Fruit fly (Drosophila melanogaster): ENCODE results near the gene Fancm.

Fancm gene

dm6 chr3R:21459948-21460347 lies 22.2 kb upstream of the Fancm start:
- no peak for TF ChIP-seq CG6683 (GFP tag; optimal IDR thresholded peaks at IDR 0.05)
- peak; percentile 93 for TF ChIP-seq Nf-YC (tag; optimal IDR thresholded peaks at IDR 0.05)
- TF ChIP-seq Nf-YB (GFP tag; optimal IDR thresholded peaks at IDR 0.05): peak; percentile 97
- TF ChIP-seq unpg (GFP tag; optimal IDR thresholded peaks at IDR 0.05): no peak
- no peak for TF ChIP-seq Lpt (GFP tag; optimal IDR thresholded peaks at IDR 0.05)
- TF ChIP-seq NK7.1 (GFP tag; optimal IDR thresholded peaks at IDR 0.05): no peak
- no peak for TF ChIP-seq cas (GFP tag; IDR thresholded peaks at IDR 0.05)
- no peak for TF ChIP-seq zf30C (GFP tag; optimal IDR thresholded peaks at IDR 0.05)
- peak; percentile 44 for TF ChIP-seq ewg (GFP tag; optimal IDR thresholded peaks at IDR 0.05)
- peak; percentile 48 for TF ChIP-seq CG1832 (GFP tag; optimal IDR thresholded peaks at IDR 0.05)
- TF ChIP-seq Nf-YA (GFP tag; IDR thresholded peaks at IDR 0.05): peak; percentile 26; the same call in 1 of the 2 replicates
- TF ChIP-seq Trl (optimal IDR thresholded peaks at IDR 0.05): peak; percentile 28 to 84
- no peak for TF ChIP-seq Trl (GFP tag; optimal IDR thresholded peaks at IDR 0.05)
- TF ChIP-seq CG32767 (GFP tag; IDR thresholded peaks at IDR 0.05): peak; percentile 24; the same call in 1 of the 2 replicates
- no peak for TF ChIP-seq Ptx1 (GFP tag; IDR thresholded peaks at IDR 0.05)
- no peak for TF ChIP-seq zen2 (GFP tag; IDR thresholded peaks at IDR 0.05; ENCODE audit: partially characterized antibody)
- TF ChIP-seq CG5180 (GFP tag; optimal IDR thresholded peaks at IDR 0.05): peak; percentile 96

dm6 chr3R:21470272-21470671 lies 11.9 kb upstream of the Fancm start:
- TF ChIP-seq CG7271 (tag; optimal IDR thresholded peaks at IDR 0.05) (no peak), Adf1 (GFP tag; IDR thresholded peaks at IDR 0.05) (no peak), Nf-YC (tag; optimal IDR thresholded peaks at IDR 0.05) (peak; percentile 53), oc (tag; optimal IDR thresholded peaks at IDR 0.05) (peak; percentile 45), CG16815 (GFP tag; optimal IDR thresholded peaks at IDR 0.05) (no peak), repo (GFP tag; optimal IDR thresholded peaks at IDR 0.05) (no peak), usp (GFP tag; optimal IDR thresholded peaks at IDR 0.05) (no peak), dmrt99B (tag; optimal IDR thresholded peaks at IDR 0.05) (no peak), jigr1 (GFP tag; IDR thresholded peaks at IDR 0.05) (no peak), seq (GFP tag; IDR thresholded peaks at IDR 0.05) (peak; percentile 50; the same call in 1 of the 2 replicates), CG10366 (GFP tag; IDR thresholded peaks at IDR 0.05) (no peak), Nf-YB (GFP tag; optimal IDR thresholded peaks at IDR 0.05) (peak; percentile 71), CG10565 (GFP tag; optimal IDR thresholded peaks at IDR 0.05) (no peak), BtbVII (GFP tag; optimal IDR thresholded peaks at IDR 0.05) (no peak), chn (GFP tag; optimal IDR thresholded peaks at IDR 0.05) (no peak), Asciz (GFP tag; optimal IDR thresholded peaks at IDR 0.05) (no peak), ara (GFP tag; IDR thresholded peaks at IDR 0.05) (no peak)

dm6 chr3R:21471179-21471578 lies 10.9 kb upstream of the Fancm start:
- TF ChIP-seq crol (GFP tag; IDR thresholded peaks at IDR 0.05): peak; percentile 39; the same call in 1 of the 2 replicates
- TF ChIP-seq usp (GFP tag; optimal IDR thresholded peaks at IDR 0.05): no peak
- TF ChIP-seq Hr39 (optimal IDR thresholded peaks at IDR 0.05): peak; percentile 5
- peak; percentile 81 for TF ChIP-seq Nf-YC (tag; optimal IDR thresholded peaks at IDR 0.05)
- no peak for TF ChIP-seq CG8478 (optimal IDR thresholded peaks at IDR 0.05)
- peak; percentile 92 for TF ChIP-seq Nf-YB (GFP tag; optimal IDR thresholded peaks at IDR 0.05)

- peak; percentile 62 for TF ChIP-seq gem (tag; optimal IDR thresholded peaks at IDR 0.05)
- TF ChIP-seq Lpt (GFP tag; optimal IDR thresholded peaks at IDR 0.05): no peak
- TF ChIP-seq CG10209 (GFP tag; optimal IDR thresholded peaks at IDR 0.05): peak; percentile 15
- TF ChIP-seq CG13123 (GFP tag; optimal IDR thresholded peaks at IDR 0.05): peak; percentile 47
- TF ChIP-seq CG15696 (tag; optimal IDR thresholded peaks at IDR 0.05): peak; percentile 73
- TF ChIP-seq ato (GFP tag; IDR thresholded peaks at IDR 0.05; ENCODE audit: partially characterized antibody): no peak; the same call in 1 of the 2 replicates
- TF ChIP-seq CG12744 (GFP tag; optimal IDR thresholded peaks at IDR 0.05): peak; percentile 48
- no peak for TF ChIP-seq CG31224 (GFP tag; IDR thresholded peaks at IDR 0.05)
- TF ChIP-seq CG32532 (GFP tag; IDR thresholded peaks at IDR 0.05): peak; percentile 91
- peak; percentile 38 for TF ChIP-seq CG12942 (GFP tag; optimal IDR thresholded peaks at IDR 0.05)
- TF ChIP-seq ems (GFP tag; optimal IDR thresholded peaks at IDR 0.05): no peak
- TF ChIP-seq en (GFP tag; optimal IDR thresholded peaks at IDR 0.05): peak; percentile 15
- TF ChIP-seq CG5180 (GFP tag; optimal IDR thresholded peaks at IDR 0.05): no peak
- TF ChIP-seq Ada2b (GFP tag; IDR thresholded peaks at IDR 0.05): peak; percentile 27; the same call in 1 of the 2 replicates
- no peak for TF ChIP-seq ash1 (GFP tag; optimal IDR thresholded peaks at IDR 0.05)
These were observed 5.7 kb downstream of the Fancm start for dm6 chr3R:21487706-21488406.

Data from whole organism, embryonic.